Worm (Caenorhabditis elegans) whole organism, L4/young adult: Measurements from ENCODE around the gene adr-2.

ENCODE experiments used
- W03F9.2 ChIP-seq: fragments of 150-350 bp; optimal IDR thresholded peaks from 2 replicates; lab custom pipeline; 2014; ENCODE audit warnings: missing biosample characterization, missing genetic modification characterization
- dao-5 ChIP-seq: sonication (generic microtip); optimal IDR thresholded peaks from 2 replicates; lab custom pipeline; 2016; ENCODE audit warnings: missing genotype, missing genetic modification characterization, moderate library complexity, missing compliant biosample characterization
- him-1 ChIP-seq: sonication (generic microtip); optimal IDR thresholded peaks from 2 replicates; lab custom pipeline; 2016; ENCODE audit warnings: missing genotype, missing genetic modification reagents, missing genetic modification characterization, missing compliant biosample characterization

The adr-2 gene

DNA sequence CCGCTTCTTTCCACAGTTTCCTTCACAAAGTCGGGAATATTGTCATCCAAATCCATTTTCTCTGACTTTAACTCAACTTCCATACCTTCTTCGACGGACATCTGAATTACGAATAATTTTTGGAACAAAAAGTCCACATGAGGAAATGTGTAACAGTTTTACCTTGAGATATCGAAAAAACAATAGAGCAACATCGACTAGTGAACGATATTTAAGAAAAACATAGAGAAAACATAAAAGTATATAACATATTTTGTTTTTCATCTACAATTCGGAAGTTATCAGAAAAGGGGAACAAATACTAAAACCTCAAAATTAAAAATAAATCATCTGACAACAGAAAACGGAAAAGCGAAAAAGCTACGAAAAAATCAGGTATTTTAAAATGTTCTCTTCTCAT lies at the start of gene adr-2:
TSS of gene adr-2 (minus strand) at position 101 of the 400 bp plus-strand sequence.
- TF ChIP-seq W03F9.2 (tag; lab: Kevin White, UChicago) (no peak), him-1 (no peak), dao-5 (tag; lab: Kevin White, UChicago) (no peak)

DNA sequence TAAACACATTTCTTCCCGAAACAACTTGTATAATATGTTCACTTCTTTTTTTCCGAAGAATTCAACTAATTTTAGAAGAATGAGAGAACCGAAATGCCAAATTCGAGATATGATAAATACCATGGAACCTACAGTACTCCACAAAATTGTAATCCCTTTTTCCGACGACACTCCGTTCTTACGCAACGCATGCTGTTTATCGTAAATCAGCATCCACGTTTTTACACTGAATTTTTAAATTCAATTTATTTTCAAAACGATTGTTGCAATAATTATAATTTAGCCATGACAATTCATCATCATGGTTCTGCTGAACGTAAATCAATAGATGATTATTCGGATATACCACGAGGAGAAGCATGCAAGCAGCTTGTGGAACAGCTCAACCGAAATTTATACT lies 48.5 kb upstream of the adr-2 start, which contains the start of gene B0361.3:
TSS of gene B0361.3 (plus strand) at position 284 of the 400 bp plus-strand sequence.
- no peak for TF ChIP-seq him-1
- no peak for TF ChIP-seq dao-5 (tag; lab: Kevin White, UChicago)
- no peak for TF ChIP-seq W03F9.2 (tag; lab: Kevin White, UChicago)

DNA sequence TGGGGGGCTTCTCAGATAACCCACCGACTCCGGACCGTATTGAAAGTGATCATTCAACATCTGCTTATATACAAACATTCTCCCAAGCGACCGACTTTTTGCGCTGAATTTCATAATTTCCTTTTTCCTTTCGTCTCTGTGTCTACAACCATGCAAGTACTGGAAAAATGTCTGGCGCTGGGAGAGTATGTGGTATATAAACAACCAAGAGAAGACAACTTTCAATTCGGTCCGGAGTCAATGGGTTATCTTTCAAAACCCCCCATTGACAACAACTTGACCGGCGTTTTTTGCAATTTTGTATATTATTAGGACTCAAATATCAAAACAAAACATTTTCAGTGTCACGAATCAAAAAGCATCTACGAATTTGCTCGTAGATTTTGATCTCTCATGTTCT lies 45.8 kb upstream of the adr-2 start:
- peak; percentile 74 for TF ChIP-seq W03F9.2 (tag; lab: Kevin White, UChicago)
- peak; percentile 42 for TF ChIP-seq dao-5 (tag; lab: Kevin White, UChicago)
- TF ChIP-seq him-1, result no peak

DNA sequence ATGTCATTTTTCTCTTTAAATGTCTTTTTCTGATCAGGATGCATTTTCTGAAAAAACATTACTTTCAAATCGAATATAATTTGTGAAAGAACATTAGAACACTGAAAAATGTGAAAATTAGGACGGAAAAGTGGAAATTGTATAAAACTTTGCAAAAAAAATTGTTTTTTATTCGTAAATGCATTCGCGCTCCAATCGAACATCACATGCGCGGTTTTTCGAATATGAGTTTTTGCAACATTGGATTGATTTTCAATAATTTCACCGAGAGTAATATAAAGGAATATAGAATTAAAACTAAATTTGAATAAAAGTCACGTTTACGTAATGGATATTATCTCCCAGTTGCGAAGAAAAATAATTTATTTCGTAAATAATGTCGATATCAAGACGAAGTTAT lies 44.5 kb upstream of the adr-2 start, which contains the start of the genes spot-1 and B0361.11:
TSS of gene spot-1 (minus strand) at position 47 of the 400 bp plus-strand sequence.
TSS of gene B0361.11 (plus strand) at position 372 of the 400 bp plus-strand sequence.
- TF ChIP-seq W03F9.2 (tag; lab: Kevin White, UChicago) (peak; percentile 28), dao-5 (tag; lab: Kevin White, UChicago) (no peak)

DNA sequence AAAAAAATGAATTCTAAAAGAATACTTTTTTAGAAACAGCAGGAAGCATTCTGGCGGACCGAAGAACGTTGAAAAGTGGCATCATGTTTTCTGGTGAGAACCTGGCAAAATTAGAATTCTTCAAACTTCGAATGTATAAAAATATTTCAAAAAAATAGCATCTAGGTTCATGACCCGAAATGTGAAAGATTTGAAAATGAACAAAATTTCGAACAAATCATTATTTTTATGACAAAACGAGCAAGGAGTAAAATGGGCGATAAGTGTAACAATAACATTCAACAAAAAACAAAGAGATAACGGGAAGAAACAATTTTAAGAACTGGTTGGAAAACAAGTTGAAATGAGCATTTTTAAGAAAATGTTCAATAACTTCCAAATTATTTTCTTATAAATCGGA lies 42.6 kb upstream of the adr-2 start, which contains the start of gene psd-1:
TSS of gene psd-1 (minus strand) at position 101 of the 400 bp plus-strand sequence.
- no peak for TF ChIP-seq him-1
- no peak for TF ChIP-seq dao-5 (tag; lab: Kevin White, UChicago)
- TF ChIP-seq W03F9.2 (tag; lab: Kevin White, UChicago), result no peak

DNA sequence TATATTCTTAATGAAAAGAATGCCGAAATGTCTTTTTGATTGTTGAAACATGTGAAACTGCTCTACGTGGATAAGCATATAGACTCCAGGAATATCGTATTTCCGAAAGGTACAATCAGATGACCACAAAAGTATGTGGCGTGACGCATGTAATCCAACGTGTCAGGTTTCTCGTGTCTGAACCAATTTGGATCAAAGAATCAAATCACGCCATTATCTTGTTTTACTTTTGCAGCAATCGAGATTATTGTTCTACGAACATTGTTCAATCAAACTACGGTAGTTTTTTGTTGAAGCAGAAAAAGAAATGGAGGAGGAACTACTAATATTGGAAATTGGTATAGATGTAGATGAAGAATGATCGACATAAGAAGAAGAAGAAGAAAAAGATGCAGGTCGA lies 41.0 kb upstream of the adr-2 start:
- TF ChIP-seq him-1, result no peak
- TF ChIP-seq dao-5 (tag; lab: Kevin White, UChicago), result no peak
- TF ChIP-seq W03F9.2 (tag; lab: Kevin White, UChicago), result no peak

DNA sequence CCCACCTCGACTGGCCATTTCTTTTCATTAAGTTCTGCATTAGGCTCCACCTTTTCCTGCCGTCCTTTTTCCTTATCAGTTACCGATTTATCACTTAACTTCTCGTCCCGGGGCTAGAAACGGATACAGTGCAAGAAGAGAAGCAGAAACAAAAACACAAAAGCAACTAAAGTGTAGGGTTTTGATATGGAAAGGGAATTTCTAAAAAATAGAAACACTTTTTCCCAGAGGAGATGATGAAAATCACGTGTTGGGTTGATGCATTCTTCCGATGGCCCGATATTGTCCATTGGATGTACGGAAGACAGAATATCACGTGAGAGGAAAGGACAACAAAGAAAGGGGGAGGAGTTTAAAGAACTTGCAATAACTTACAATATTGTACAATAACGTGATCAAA lies 40.1 kb upstream of the adr-2 start:
- TF ChIP-seq him-1, result no peak
- TF ChIP-seq W03F9.2 (tag; lab: Kevin White, UChicago), result no peak
- no peak for TF ChIP-seq dao-5 (tag; lab: Kevin White, UChicago)

DNA sequence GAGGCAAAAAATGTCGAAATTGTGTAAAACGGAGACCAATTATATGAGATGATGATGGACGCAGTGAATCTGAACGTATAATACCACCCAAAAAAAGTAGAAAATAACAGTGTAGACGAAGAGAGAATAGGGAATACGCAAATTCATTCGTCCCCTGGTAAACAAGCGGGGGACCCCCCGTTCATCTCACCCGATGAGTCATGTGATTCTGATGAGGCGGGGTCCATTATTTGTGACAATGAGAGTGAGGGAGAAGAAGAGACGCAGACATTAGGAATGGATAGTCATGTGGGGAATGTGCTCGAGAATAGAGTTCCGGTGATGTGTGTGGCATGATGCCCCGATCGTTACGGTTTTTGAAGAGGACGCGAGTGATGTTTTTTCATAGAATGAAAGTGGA lies 39.4 kb upstream of the adr-2 start:
- no peak for TF ChIP-seq him-1
- TF ChIP-seq W03F9.2 (tag; lab: Kevin White, UChicago), result no peak
- no peak for TF ChIP-seq dao-5 (tag; lab: Kevin White, UChicago)

DNA sequence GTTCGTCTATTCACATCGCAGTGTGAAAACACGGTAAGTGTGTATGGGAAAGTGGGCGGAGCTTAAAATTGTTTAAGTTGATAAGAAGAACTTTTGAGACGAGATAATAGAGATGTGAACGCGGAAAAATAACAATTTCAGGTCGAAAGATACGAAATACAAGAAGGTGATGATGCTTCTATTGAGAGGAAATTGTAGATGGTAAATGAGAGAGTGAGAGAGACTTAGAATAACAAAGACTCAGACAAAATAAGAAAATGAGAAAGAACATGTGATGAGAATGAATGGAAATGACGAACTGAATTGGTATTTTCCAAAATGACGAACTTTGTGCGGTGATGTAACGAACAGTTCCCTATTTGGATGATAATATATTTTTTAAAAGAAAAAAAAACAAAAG lies 38.4 kb upstream of the adr-2 start:
- TF ChIP-seq him-1 (no peak), W03F9.2 (tag; lab: Kevin White, UChicago) (no peak), dao-5 (tag; lab: Kevin White, UChicago) (no peak)

DNA sequence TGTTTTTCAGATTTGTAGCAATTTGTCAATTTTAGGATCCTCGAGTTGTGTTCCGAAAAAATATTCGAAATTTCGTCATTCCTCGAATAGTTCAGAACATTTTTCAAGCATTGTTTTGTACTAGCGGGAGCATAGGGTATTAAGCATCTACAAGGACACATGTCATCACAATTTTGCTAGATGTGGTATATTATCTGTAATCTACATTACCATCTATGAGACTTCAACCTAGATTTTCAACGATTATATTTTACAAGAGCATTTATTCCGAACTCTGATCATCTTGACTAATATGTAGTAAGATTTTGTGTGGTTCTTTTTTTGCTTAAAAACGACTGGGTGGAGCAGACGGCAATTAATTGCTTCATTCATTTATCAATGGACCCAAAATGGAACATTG lies 30.3 kb upstream of the adr-2 start:
- TF ChIP-seq him-1 (no peak), W03F9.2 (tag; lab: Kevin White, UChicago) (no peak), dao-5 (tag; lab: Kevin White, UChicago) (no peak)

DNA sequence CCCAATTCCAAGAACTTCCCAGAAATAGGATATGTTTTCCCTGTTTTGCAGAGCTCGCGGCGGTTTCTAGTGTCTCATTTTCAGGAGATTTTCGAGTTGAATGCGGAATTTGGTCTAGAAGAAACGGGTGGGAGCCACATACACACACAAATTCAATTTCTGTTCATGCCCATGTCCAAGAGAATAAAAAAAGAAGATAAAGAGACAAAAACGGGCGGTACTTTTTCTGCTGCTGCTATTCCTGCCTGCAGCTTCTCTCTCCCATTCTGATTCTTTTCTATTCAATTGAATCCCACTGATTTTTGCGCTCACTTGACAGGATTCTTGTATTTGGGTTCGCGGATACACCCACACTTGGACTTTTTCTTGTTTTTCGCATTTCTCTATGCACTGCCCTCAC lies 29.9 kb upstream of the adr-2 start:
- TF ChIP-seq him-1, result no peak
- no peak for TF ChIP-seq dao-5 (tag; lab: Kevin White, UChicago)
- no peak for TF ChIP-seq W03F9.2 (tag; lab: Kevin White, UChicago)

DNA sequence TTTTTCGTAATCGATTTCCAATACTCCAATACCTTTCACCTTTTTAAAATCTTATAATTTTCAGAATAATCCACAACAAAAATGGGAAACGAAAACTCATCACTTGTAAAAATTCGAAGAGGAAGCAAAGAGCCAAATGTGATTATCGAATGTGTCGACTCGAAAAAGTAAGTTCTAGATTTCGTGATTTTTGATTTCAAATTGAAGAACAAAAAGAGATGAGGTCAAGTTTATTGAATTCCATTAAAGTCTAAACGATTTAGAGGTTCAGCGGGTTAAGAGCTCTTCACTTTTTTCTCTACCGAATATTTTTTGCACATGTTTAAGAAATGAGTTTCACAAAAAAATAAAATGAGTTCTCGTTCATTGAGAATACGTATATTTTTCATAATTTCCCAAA lies 26.2 kb upstream of the adr-2 start, which contains the start of gene B0361.4:
TSS of gene B0361.4 (plus strand) at position 61 of the 400 bp plus-strand sequence.
- no peak for TF ChIP-seq dao-5 (tag; lab: Kevin White, UChicago)
- TF ChIP-seq him-1, result no peak
- no peak for TF ChIP-seq W03F9.2 (tag; lab: Kevin White, UChicago)

DNA sequence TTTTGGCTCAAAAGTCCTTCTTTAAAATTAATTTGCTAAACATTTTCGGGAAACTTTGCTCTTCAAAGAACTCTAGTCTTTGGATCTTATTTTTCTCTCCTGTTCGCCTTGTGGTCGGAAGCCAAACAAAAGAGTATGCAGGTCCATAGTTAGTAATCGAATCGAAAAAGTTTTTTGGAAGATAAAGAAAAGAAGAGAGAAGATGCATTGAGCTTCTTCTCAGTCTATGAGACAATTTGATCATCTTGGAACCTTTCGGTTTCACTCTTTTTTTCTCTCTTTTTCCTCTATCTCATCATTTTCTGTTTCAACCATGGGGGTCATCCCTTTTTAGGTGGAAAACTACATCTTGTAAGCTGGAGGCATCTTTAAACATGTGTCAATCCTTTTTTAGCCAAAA lies 21.0 kb upstream of the adr-2 start:
- TF ChIP-seq W03F9.2 (tag; lab: Kevin White, UChicago) (no peak), him-1 (no peak), dao-5 (tag; lab: Kevin White, UChicago) (no peak)

DNA sequence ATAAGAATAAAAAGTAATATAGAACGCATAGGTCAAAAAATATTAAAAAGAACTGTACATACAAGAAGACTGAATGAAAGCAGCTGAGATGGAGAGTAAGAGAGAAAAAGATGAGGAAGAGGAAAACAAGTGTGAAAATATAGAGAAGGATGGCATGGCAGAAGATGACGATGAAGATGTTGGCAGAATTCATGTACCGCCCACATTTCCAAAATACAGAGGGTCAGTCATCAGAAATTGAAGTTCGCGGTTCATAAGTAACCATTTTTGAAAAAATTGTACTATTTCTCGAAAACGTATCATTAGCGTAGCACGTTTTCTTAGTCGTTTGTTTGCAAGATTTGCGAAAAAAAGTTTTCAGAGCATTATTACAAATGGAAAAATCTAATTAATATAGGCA lies 15.1 kb upstream of the adr-2 start, which contains the start of gene zmp-6:
TSS of gene zmp-6 (minus strand) at position 101 of the 400 bp plus-strand sequence.
- no peak for TF ChIP-seq W03F9.2 (tag; lab: Kevin White, UChicago)
- TF ChIP-seq dao-5 (tag; lab: Kevin White, UChicago), result no peak
- no peak for TF ChIP-seq him-1

DNA sequence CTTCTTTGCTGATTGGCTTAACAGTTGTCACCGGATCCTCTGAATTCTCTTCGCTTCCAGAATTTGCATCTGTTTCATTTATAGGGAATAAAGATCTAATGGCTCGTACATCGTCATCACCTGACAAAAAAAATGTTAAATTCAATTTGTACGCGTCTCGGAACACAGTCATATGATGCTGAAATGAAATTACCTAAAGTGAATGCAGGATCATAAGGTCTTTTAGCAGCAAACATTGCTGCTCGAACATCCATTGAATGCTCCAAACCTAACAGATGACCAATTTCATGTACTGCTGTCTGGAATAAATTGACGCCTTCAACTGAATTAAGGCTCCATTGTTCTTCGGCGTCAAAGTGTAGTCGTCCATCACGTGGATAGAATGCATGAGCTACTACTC lies 13.7 kb upstream of the adr-2 start:
- TF ChIP-seq dao-5 (tag; lab: Kevin White, UChicago) (no peak), him-1 (no peak), W03F9.2 (tag; lab: Kevin White, UChicago) (no peak)
